Worm (Caenorhabditis elegans) whole organism, L4/young adult: ENCODE results near the gene C45H4.18.
"Not testable (repeated sequence)": the region's sequence is repeated elsewhere in the genome, so short reads cannot be mapped to it uniquely, and the experiment has no call there.

Source experiments
- W03F9.2 ChIP-seq: fragments of 150-350 bp; optimal IDR thresholded peaks from 2 replicates; lab custom pipeline; 2014; ENCODE audit warnings: missing biosample characterization, missing genetic modification characterization
- dao-5 ChIP-seq: sonication (generic microtip); optimal IDR thresholded peaks from 2 replicates; lab custom pipeline; 2016; ENCODE audit warnings: missing genotype, missing genetic modification characterization, moderate library complexity, missing compliant biosample characterization

DNA sequence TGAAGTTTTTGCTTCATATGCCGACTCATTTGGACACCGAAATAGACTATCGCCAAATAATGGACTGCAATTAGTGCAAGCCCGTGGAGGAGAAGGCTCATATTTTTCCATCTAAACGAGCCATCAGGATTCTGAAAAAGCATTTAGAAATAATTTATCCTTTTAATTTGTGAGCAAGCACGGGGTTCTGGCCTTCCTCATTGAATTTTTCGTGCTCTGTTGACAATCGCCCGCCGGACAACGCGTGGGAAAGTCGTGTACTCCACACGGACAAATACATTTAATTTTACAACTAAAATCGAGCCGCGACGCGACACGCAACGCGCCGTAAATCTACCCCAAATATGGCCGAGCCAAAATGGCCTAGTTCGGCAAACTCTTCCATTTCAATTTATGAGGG is 30.9 kb upstream of the C45H4.18 start, which contains the start of gene F22F7.12:
- TF ChIP-seq dao-5, W03F9.2 (tag; lab: Kevin White, UChicago): not testable (repeated sequence)
